Fruit fly (Drosophila melanogaster) whole organism, embryonic: ENCODE data around the gene CG6785.

Source experiments
- Asciz ChIP-seq: fragments of 200-800 bp; sonication (Bioruptor generic); optimal IDR thresholded peaks from 2 replicates; lab custom pipeline; 2017; ENCODE audit warnings: missing biosample characterization, mild to moderate bottlenecking, missing genetic modification characterization, missing genetic modification reagents
- C15 ChIP-seq: fragments of 200-800 bp; sonication (Bioruptor generic); IDR thresholded peaks from 3 replicates; pipeline ENCODE4 v1.3.6; 2022; ENCODE audit warnings: missing biosample characterization, missing genetic modification characterization
- CG10654 ChIP-seq: fragments of 200-800 bp; sonication (Bioruptor generic); optimal IDR thresholded peaks from 2 replicates; lab custom pipeline; 2016; ENCODE audit warnings: missing biosample characterization, missing genetic modification characterization
- CG13287 ChIP-seq: fragments of 200-800 bp; sonication (Bioruptor generic); IDR thresholded peaks from 2 replicates; pipeline ENCODE4 v1.3.6; 2022; ENCODE audit warnings: missing biosample characterization, missing genetic modification characterization; ENCODE audit not compliant: partially characterized antibody
- CG14710 ChIP-seq: fragments of 200-800 bp; sonication (Bioruptor generic); optimal IDR thresholded peaks from 3 replicates; lab custom pipeline; 2019; ENCODE audit warnings: missing biosample characterization, mild to moderate bottlenecking, missing genetic modification characterization, moderate library complexity
- CG15269 ChIP-seq: fragments of 200-800 bp; sonication (Bioruptor generic); optimal IDR thresholded peaks from 2 replicates; lab custom pipeline; 2018; ENCODE audit warnings: missing biosample characterization, mild to moderate bottlenecking, missing genetic modification characterization, moderate library complexity
- CG18011 ChIP-seq: fragments of 200-800 bp; sonication (Bioruptor generic); optimal IDR thresholded peaks from 2 replicates; lab custom pipeline; 2017; ENCODE audit warnings: missing biosample characterization, missing genetic modification characterization, mild to moderate bottlenecking, moderate library complexity, missing genotype
- CG30020 ChIP-seq: fragments of 200-800 bp; optimal IDR thresholded peaks from 2 replicates; lab custom pipeline; 2019; ENCODE audit warnings: missing biosample characterization, mild to moderate bottlenecking, missing genetic modification characterization, moderate library complexity
- CG30431 ChIP-seq: fragments of 200-800 bp; sonication (Bioruptor generic); optimal IDR thresholded peaks from 2 replicates; lab custom pipeline; 2017; ENCODE audit warnings: missing biosample characterization, missing genetic modification characterization
- CG3065 ChIP-seq: fragments of 200-800 bp; sonication (Bioruptor generic); optimal IDR thresholded peaks from 2 replicates; lab custom pipeline; 2016; ENCODE audit warnings: missing biosample characterization, missing genetic modification characterization
- CG3281 ChIP-seq: fragments of 200-800 bp; sonication (Bioruptor generic); optimal IDR thresholded peaks from 3 replicates; lab custom pipeline; 2017; ENCODE audit warnings: missing biosample characterization, mild to moderate bottlenecking, missing genetic modification characterization
- CG3407 ChIP-seq: fragments of 200-800 bp; sonication (Bioruptor generic); optimal IDR thresholded peaks from 2 replicates; lab custom pipeline; 2018; ENCODE audit warnings: missing biosample characterization, mild to moderate bottlenecking, missing genetic modification characterization
- CG34422 ChIP-seq: fragments of 200-800 bp; sonication (Bioruptor generic); IDR thresholded peaks from 3 replicates; pipeline ENCODE4 v1.3.6; 2022; ENCODE audit warnings: missing biosample characterization, missing genetic modification characterization
- CG3838 ChIP-seq: fragments of 200-800 bp; sonication (Bioruptor generic); optimal IDR thresholded peaks from 3 replicates; lab custom pipeline; 2016; ENCODE audit warnings: missing biosample characterization, missing genetic modification characterization
- CG3847 ChIP-seq: fragments of 200-800 bp; sonication (Bioruptor generic); IDR thresholded peaks from 2 replicates; pipeline ENCODE4 v1.3.6; 2022; ENCODE audit warnings: missing biosample characterization, missing genetic modification characterization
- CG5180 ChIP-seq: fragments of 200-800 bp; sonication (Bioruptor generic); optimal IDR thresholded peaks from 3 replicates; lab custom pipeline; 2017; ENCODE audit warnings: missing biosample characterization, missing genetic modification characterization, mild to moderate bottlenecking, moderate library complexity, missing genetic modification reagents
- CG7839 ChIP-seq: fragments of 200-800 bp; sonication (Bioruptor generic); optimal IDR thresholded peaks from 3 replicates; lab custom pipeline; 2018; ENCODE audit warnings: missing biosample characterization, mild to moderate bottlenecking, missing genetic modification characterization, moderate library complexity
- CG9797 ChIP-seq: fragments of 200-800 bp; sonication (Bioruptor generic); optimal IDR thresholded peaks from 3 replicates; lab custom pipeline; 2018; ENCODE audit warnings: missing biosample characterization, mild to moderate bottlenecking, missing genetic modification characterization
- Dad ChIP-seq: fragments of 200-800 bp; sonication (Bioruptor generic); optimal IDR thresholded peaks from 3 replicates; lab custom pipeline; 2016; ENCODE audit warnings: missing biosample characterization, missing genetic modification characterization
- E2f1 ChIP-seq: fragments of 200-800 bp; sonication (Bioruptor generic); IDR thresholded peaks from 2 replicates; pipeline ENCODE4 v1.3.6; 2022; ENCODE audit warnings: missing biosample characterization, missing genetic modification characterization
- E2f2 ChIP-seq: fragments of 200-800 bp; sonication (Bioruptor generic); IDR thresholded peaks from 2 replicates; pipeline ENCODE4 v1.3.6; 2022; ENCODE audit warnings: missing biosample characterization, missing genetic modification characterization
- Hand ChIP-seq: fragments of 200-800 bp; sonication (Bioruptor generic); optimal IDR thresholded peaks from 2 replicates; lab custom pipeline; 2017; ENCODE audit warnings: mild to moderate bottlenecking, missing biosample characterization, missing genetic modification reagents, missing genetic modification characterization
- Hr51 ChIP-seq, 2 experiments: fragments of 200-800 bp; sonication (Bioruptor generic); optimal IDR thresholded peaks; 2 replicates in 1 of 2; 3 replicates in 1 of 2; lab custom pipeline; 2016 to 2018; ENCODE audit warnings: missing biosample characterization in 2 of 2, missing genetic modification characterization in 2 of 2, mild to moderate bottlenecking in 1 of 2, moderate library complexity in 1 of 2
- Med ChIP-seq: fragments of 200-800 bp; sonication (Bioruptor generic); peaks from one replicate; lab custom pipeline; 2016; ENCODE audit warnings: missing biosample characterization, missing genetic modification characterization, mild to moderate bottlenecking, inconsistent platforms, moderate library complexity
- Mrtf ChIP-seq: fragments of 200-800 bp; sonication (Bioruptor generic); IDR thresholded peaks from 3 replicates; pipeline ENCODE4 v1.3.6; 2022; ENCODE audit warnings: missing biosample characterization, missing genetic modification characterization
- Nf-YA ChIP-seq: fragments of 200-800 bp; sonication (Bioruptor generic); IDR thresholded peaks from 2 replicates; pipeline ENCODE4 v1.3.6; 2022; ENCODE audit warnings: missing biosample characterization, missing genetic modification characterization
- Oaz ChIP-seq: fragments of 200-800 bp; sonication (Bioruptor generic); IDR thresholded peaks from 2 replicates; pipeline ENCODE4 v1.3.6; 2022; ENCODE audit warnings: missing biosample characterization, missing genetic modification characterization
- Opbp ChIP-seq: fragments of 200-800 bp; sonication (Bioruptor generic); IDR thresholded peaks from 3 replicates; pipeline ENCODE4 v1.3.6; 2022; ENCODE audit warnings: missing biosample characterization, missing genetic modification characterization; ENCODE audit not compliant: partially characterized antibody
- Poxn ChIP-seq: fragments of 200-800 bp; sonication (Bioruptor generic); IDR thresholded peaks from 2 replicates; pipeline ENCODE4 v1.3.6; 2022; ENCODE audit warnings: missing biosample characterization, missing genetic modification characterization
- Rfx ChIP-seq: fragments of 200-800 bp; sonication (Bioruptor generic); IDR thresholded peaks from 2 replicates; pipeline ENCODE4 v1.3.6; 2022; ENCODE audit warnings: missing biosample characterization, missing genetic modification characterization
- Sin3A ChIP-seq: fragments of >200 bp; optimal IDR thresholded peaks from 2 replicates; lab custom pipeline; 2018
- Tbp ChIP-seq: fragments of >200 bp; optimal IDR thresholded peaks from 2 replicates; lab custom pipeline; 2018; ENCODE audit warnings: missing biosample characterization, missing genetic modification characterization
- ac ChIP-seq: fragments of 200-800 bp; sonication (Bioruptor generic); optimal IDR thresholded peaks from 3 replicates; lab custom pipeline; 2017; ENCODE audit warnings: missing biosample characterization, mild to moderate bottlenecking, missing genetic modification characterization
- ase ChIP-seq: fragments of 200-800 bp; sonication (Bioruptor generic); IDR thresholded peaks from 3 replicates; pipeline ENCODE4 v1.3.6; 2022; ENCODE audit warnings: missing biosample characterization, missing genetic modification characterization
- ato ChIP-seq: fragments of 200-800 bp; sonication (Bioruptor generic); IDR thresholded peaks from 2 replicates; pipeline ENCODE4 v1.3.6; 2022; ENCODE audit warnings: missing biosample characterization, missing genetic modification characterization; ENCODE audit not compliant: partially characterized antibody
- cad ChIP-seq: fragments of >200 bp; optimal IDR thresholded peaks from 2 replicates; lab custom pipeline; 2017; ENCODE audit warnings: missing biosample characterization, missing genetic modification characterization
- crc ChIP-seq: fragments of 200-800 bp; sonication (Bioruptor generic); optimal IDR thresholded peaks from 2 replicates; lab custom pipeline; 2016; ENCODE audit warnings: missing biosample characterization, missing genetic modification characterization
- dati ChIP-seq: fragments of 200-800 bp; sonication (Bioruptor generic); IDR thresholded peaks from 2 replicates; pipeline ENCODE4 v1.3.6; 2022; ENCODE audit warnings: missing biosample characterization, missing genetic modification characterization
- esg ChIP-seq: fragments of 200-800 bp; sonication (Bioruptor generic); conservative IDR thresholded peaks from 2 replicates; pipeline ENCODE4 v1.3.6; 2022; ENCODE audit warnings: missing biosample characterization, missing genetic modification characterization
- gsb-n ChIP-seq: fragments of 200-800 bp; sonication (Bioruptor generic); optimal IDR thresholded peaks from 3 replicates; lab custom pipeline; 2018; ENCODE audit warnings: missing biosample characterization, mild to moderate bottlenecking, missing genetic modification characterization
- knrl ChIP-seq: fragments of 200-800 bp; sonication (Bioruptor generic); IDR thresholded peaks from 3 replicates; pipeline ENCODE4 v1.3.6; 2022; ENCODE audit warnings: missing biosample characterization, missing genetic modification characterization; ENCODE audit not compliant: partially characterized antibody
- nerfin-2 ChIP-seq: fragments of 200-800 bp; sonication (Bioruptor generic); IDR thresholded peaks from 2 replicates; pipeline ENCODE4 v1.3.6; 2022; ENCODE audit warnings: missing biosample characterization, missing genetic modification characterization; ENCODE audit not compliant: partially characterized antibody
- nmo ChIP-seq: fragments of 200-800 bp; sonication (Bioruptor generic); optimal IDR thresholded peaks from 2 replicates; lab custom pipeline; 2018; ENCODE audit warnings: missing biosample characterization, mild to moderate bottlenecking, missing genetic modification characterization, moderate library complexity
- oc ChIP-seq: fragments of 200-800 bp; sonication (Bioruptor generic); optimal IDR thresholded peaks from 2 replicates; lab custom pipeline; 2018; ENCODE audit warnings: missing biosample characterization, mild to moderate bottlenecking, missing genetic modification characterization, moderate library complexity
- run ChIP-seq: fragments of 200-800 bp; sonication (Bioruptor generic); optimal IDR thresholded peaks from 3 replicates; lab custom pipeline; 2018; ENCODE audit warnings: missing biosample characterization, mild to moderate bottlenecking, missing genetic modification characterization
- sug ChIP-seq: fragments of 200-800 bp; optimal IDR thresholded peaks from 2 replicates; lab custom pipeline; 2019; ENCODE audit warnings: missing biosample characterization, mild to moderate bottlenecking, missing genetic modification characterization, moderate library complexity
- tio ChIP-seq: fragments of 200-800 bp; sonication (Bioruptor generic); optimal IDR thresholded peaks from 2 replicates; lab custom pipeline; 2017; ENCODE audit warnings: missing biosample characterization, missing genetic modification characterization, inconsistent platforms
- tll ChIP-seq, 2 experiments: fragments of 200-800 bp in 1 of 2; fragments of >200 bp in 1 of 2; sonication (Bioruptor generic) in 1 of 2; optimal IDR thresholded peaks; 2 replicates each; lab custom pipeline; 2017 to 2019; ENCODE audit warnings: missing biosample characterization in 2 of 2, missing genetic modification characterization in 2 of 2, mild to moderate bottlenecking in 1 of 2, moderate library complexity in 1 of 2
- tna ChIP-seq: fragments of 200-800 bp; sonication (Bioruptor generic); IDR thresholded peaks from 2 replicates; pipeline ENCODE4 v1.3.6; 2022; ENCODE audit warnings: missing biosample characterization, missing genetic modification characterization; ENCODE audit not compliant: partially characterized antibody
- vvl ChIP-seq: fragments of 200-800 bp; sonication (Bioruptor generic); IDR thresholded peaks from 2 replicates; pipeline ENCODE4 v1.3.6; 2022; ENCODE audit warnings: missing biosample characterization, missing genetic modification characterization
- zfh2 ChIP-seq: fragments of 200-800 bp; sonication (Bioruptor generic); optimal IDR thresholded peaks from 2 replicates; lab custom pipeline; 2016; ENCODE audit warnings: missing biosample characterization, missing genetic modification characterization

Gene CG6785

DNA sequence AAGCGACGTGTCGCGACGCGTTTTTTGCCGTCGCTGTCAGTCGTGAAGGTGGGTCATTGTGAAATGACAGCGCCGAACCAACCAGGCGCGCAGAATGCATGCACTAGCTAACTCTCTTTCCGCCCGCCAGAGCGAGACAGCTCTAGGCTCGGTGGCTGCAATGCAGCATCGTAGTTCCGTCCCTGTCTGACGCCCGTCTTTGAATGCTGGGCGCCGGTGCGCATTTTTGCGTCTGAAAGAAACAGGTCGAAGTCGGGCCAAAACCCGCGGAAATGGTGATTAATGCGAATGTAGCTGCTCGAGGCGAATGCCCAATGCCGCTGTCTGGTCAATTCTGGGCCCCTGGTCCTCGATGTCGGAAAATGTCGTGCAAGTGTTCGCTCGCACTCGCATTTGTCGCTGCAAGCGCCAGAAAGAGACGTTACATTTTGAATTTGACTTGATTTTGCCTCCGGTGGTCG lies 37.6 kb downstream of the CG6785 start:
- TF ChIP-seq Mrtf (GFP tag; lab: Robert Waterston, UW) (no peak), Med (GFP tag; lab: Kevin White, UChicago) (peak; percentile 96), Sin3A (lab: Kevin White, UChicago) (no peak), tna (GFP tag; lab: Robert Waterston, UW) (no peak), Oaz (no peak), nerfin-2 (no peak), CG7839 (tag; lab: Kevin White, UChicago) (peak; percentile 59), Asciz (GFP tag; lab: Kevin White, UChicago) (no peak), sug (peak; percentile 93), ato (no peak), CG30431 (GFP tag; lab: Kevin White, UChicago) (no peak), CG34422 (GFP tag; lab: Robert Waterston, UW) (no peak), CG30020 (no peak), CG15269 (tag; lab: Kevin White, UChicago) (peak; percentile 84), CG13287 (no peak), oc (peak; percentile 90), CG14710 (tag; lab: Kevin White, UChicago) (peak; percentile 46), ac (peak; percentile 81), zfh2 (GFP tag; lab: Kevin White, UChicago) (no peak), Rfx (GFP tag; lab: Robert Waterston, UW) (no peak), CG3838 (GFP tag; lab: Kevin White, UChicago) (peak; percentile 64), Dad (GFP tag; lab: Kevin White, UChicago) (peak; percentile 51), vvl (GFP tag; lab: Robert Waterston, UW) (no peak), ase (GFP tag; lab: Robert Waterston, UW) (no peak), gsb-n (peak; percentile 19), crc (no peak), Tbp (no peak), esg (no peak), E2f2 (GFP tag; lab: Robert Waterston, UW) (no peak), knrl (GFP tag; lab: Robert Waterston, UW) (no peak), CG18011 (GFP tag; lab: Kevin White, UChicago) (no peak), cad (GFP tag; lab: Kevin White, UChicago) (no peak), Nf-YA (no peak), run (tag; lab: Kevin White, UChicago) (peak; percentile 89), C15 (GFP tag; lab: Robert Waterston, UW) (no peak), Opbp (GFP tag; lab: Robert Waterston, UW) (no peak), CG3847 (GFP tag; lab: Robert Waterston, UW) (no peak), CG10654 (GFP tag; lab: Kevin White, UChicago) (no peak), tio (GFP tag; lab: Kevin White, UChicago) (no peak), dati (GFP tag; lab: Robert Waterston, UW) (no peak), Hr51 (GFP tag; optimal IDR thresholded peaks at IDR 0.05; lab: Kevin White, UChicago) (peak; percentile 9 to 69), CG3407 (GFP tag; lab: Kevin White, UChicago) (no peak), E2f1 (GFP tag; lab: Robert Waterston, UW) (no peak), nmo (GFP tag; lab: Kevin White, UChicago) (peak; percentile 81), CG9797 (GFP tag; lab: Kevin White, UChicago) (peak; percentile 17), CG3065 (GFP tag; lab: Kevin White, UChicago) (peak; percentile 41), Hand (peak; percentile 66), CG3281 (GFP tag; lab: Kevin White, UChicago) (peak; percentile 63), tll (GFP tag; optimal IDR thresholded peaks at IDR 0.05; lab: Kevin White, UChicago) (peak in 1 of 2 experiments; percentile 92), Poxn (GFP tag; lab: Robert Waterston, UW) (no peak), CG5180 (GFP tag; lab: Kevin White, UChicago) (peak; percentile 94)
